Worm (Caenorhabditis elegans): ENCODE results near the gene cylc-1.

Gene cylc-1

DNA sequence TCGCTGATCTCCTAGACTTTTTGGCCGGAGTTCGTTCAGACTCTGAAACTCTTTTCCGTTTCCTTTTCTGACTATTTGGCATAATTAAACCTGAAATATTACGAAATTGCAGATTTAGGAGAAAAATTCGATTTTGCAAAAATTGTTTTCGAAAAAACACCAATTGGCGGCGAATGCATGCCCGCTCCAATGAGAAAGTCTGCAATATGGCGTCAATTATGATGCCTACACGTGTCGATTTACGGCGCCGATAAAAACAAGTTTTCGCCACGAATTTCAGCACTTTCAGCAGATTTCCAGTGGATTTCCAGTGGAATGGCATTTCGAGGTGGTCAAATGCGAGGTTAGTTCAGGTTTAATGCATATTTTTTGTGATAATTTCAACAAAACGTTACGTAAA lies 16.2 kb downstream of the cylc-1 start, which contains the start of the genes Y59E9AL.36 and nbet-1:
TSS of gene Y59E9AL.36 (minus strand) at position 92 of the 400 bp plus-strand sequence.
TSS of gene nbet-1 (plus strand) at position 112 of the 400 bp plus-strand sequence.
- TF ChIP-seq egl-5 (tag; optimal IDR thresholded peaks at IDR 0.05) (peak; percentile 94), sea-2 (GFP tag; optimal IDR thresholded peaks at IDR 0.05) (no peak), nhr-11 (tag; optimal IDR thresholded peaks at IDR 0.05) (peak; percentile 69), unc-62 (GFP tag; optimal IDR thresholded peaks at IDR 0.05) (no peak), pha-4 (tag; optimal IDR thresholded peaks at IDR 0.05) (peak; percentile 86), aly-2 (tag; optimal IDR thresholded peaks at IDR 0.05) (no peak), elt-1 (tag; optimal IDR thresholded peaks at IDR 0.05) (no peak), pqm-1 (tag; optimal IDR thresholded peaks at IDR 0.05) (peak; percentile 17), zag-1 (tag; optimal IDR thresholded peaks at IDR 0.05) (no peak), nfya-1 (tag; optimal IDR thresholded peaks at IDR 0.05; ENCODE audit: insufficient read depth) (peak; percentile 77), eor-1 (tag; optimal IDR thresholded peaks at IDR 0.05) (no peak), ztf-4 (tag; optimal IDR thresholded peaks at IDR 0.05) (no peak), nhr-43 (tag; optimal IDR thresholded peaks at IDR 0.05; ENCODE audit: poor library complexity, severe bottlenecking) (peak; percentile 24), nhr-28 (tag; optimal IDR thresholded peaks at IDR 0.05) (no peak), egl-27 (tag; optimal IDR thresholded peaks at IDR 0.05) (no peak), nhr-237 (tag; optimal IDR thresholded peaks at IDR 0.05) (no peak), ztf-11 (tag; optimal IDR thresholded peaks at IDR 0.05) (no peak), fkh-2 (tag; optimal IDR thresholded peaks at IDR 0.05) (peak; percentile 58), lsy-12 (tag; optimal IDR thresholded peaks at IDR 0.05) (peak; percentile 48), ceh-16 (tag; optimal IDR thresholded peaks at IDR 0.05) (no peak), fkh-10 (GFP tag; optimal IDR thresholded peaks at IDR 0.05) (no peak), lin-15B (tag; optimal IDR thresholded peaks at IDR 0.05) (peak; percentile 96), elt-2 (tag; optimal IDR thresholded peaks at IDR 0.05) (peak; percentile 46), ZK546.5 (tag; optimal IDR thresholded peaks at IDR 0.05) (no peak), jun-1 (tag; optimal IDR thresholded peaks at IDR 0.05) (peak; percentile 51), R02D3.7 (tag; optimal IDR thresholded peaks at IDR 0.05) (peak; percentile 97), tbx-2 (tag; optimal IDR thresholded peaks at IDR 0.05) (no peak), nhr-12 (tag; optimal IDR thresholded peaks at IDR 0.05) (no peak), nhr-77 (tag; optimal IDR thresholded peaks at IDR 0.05) (peak; percentile 63), snpc-4 (tag; optimal IDR thresholded peaks at IDR 0.05) (peak; percentile 84), ceh-28 (tag; optimal IDR thresholded peaks at IDR 0.05) (peak; percentile 65), skn-1 (tag; optimal IDR thresholded peaks at IDR 0.05) (no peak), nhr-76 (tag; optimal IDR thresholded peaks at IDR 0.05) (no peak), hmg-11 (tag; optimal IDR thresholded peaks at IDR 0.05) (peak; percentile 91), nhr-25 (tag; optimal IDR thresholded peaks at IDR 0.05) (peak; percentile 62), mdl-1 (tag; optimal IDR thresholded peaks at IDR 0.05) (no peak), lin-39 (tag; optimal IDR thresholded peaks at IDR 0.05) (peak; percentile 63), elt-3 (tag; optimal IDR thresholded peaks at IDR 0.05) (no peak)

DNA sequence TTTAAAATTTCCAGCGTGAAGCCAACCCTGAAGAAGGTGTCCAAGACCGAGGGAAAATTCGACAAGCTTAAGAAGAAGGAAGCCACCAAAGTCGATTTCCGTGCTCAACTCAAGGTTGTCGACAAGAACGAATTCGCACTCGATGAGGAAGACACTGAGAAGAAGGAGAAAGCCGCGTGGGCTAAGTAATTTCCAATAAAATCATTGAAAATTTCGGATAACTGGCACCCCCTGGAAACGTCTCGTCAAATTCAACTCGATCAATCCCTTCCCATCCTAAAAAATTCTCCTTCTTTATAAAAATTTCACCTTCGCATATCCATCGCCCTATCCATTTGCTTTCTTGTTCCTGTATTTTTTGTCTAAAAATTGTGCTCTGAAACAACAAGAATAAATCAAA lies 18.9 kb downstream of the cylc-1 start:
- TF ChIP-seq nhr-237 (tag; optimal IDR thresholded peaks at IDR 0.05) (no peak), sea-2 (GFP tag; optimal IDR thresholded peaks at IDR 0.05) (no peak), zag-1 (tag; optimal IDR thresholded peaks at IDR 0.05) (no peak), lin-39 (tag; optimal IDR thresholded peaks at IDR 0.05) (no peak)

DNA sequence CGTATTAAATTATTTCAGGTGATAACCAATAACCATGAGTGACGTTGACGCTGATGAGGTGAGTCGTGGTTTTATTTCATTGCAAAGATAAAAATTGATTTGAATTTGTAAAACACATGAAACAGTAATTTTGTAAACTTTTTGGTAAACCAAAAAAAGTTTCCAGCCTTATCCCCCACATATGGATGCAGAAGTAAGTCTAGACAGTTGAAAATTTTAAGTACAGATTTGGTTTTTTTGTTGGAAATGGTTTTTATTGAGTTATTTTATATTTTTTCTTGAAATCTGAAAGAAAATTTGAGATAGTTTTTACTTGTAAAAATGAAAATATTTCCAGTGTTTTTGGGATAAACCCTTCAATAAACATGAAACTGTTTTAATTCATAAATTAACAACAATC lies 21.0 kb downstream of the cylc-1 start, which contains the start of gene tni-4:
TSS of gene tni-4 (plus strand) at position 19 of the 400 bp plus-strand sequence.
- TF ChIP-seq lin-15B (tag; optimal IDR thresholded peaks at IDR 0.05) = no peak
- TF ChIP-seq fkh-10 (GFP tag; optimal IDR thresholded peaks at IDR 0.05) = no peak
- no peak for TF ChIP-seq nhr-76 (tag; optimal IDR thresholded peaks at IDR 0.05)
- no peak for TF ChIP-seq egl-5 (tag; optimal IDR thresholded peaks at IDR 0.05)
- TF ChIP-seq sea-2 (GFP tag; optimal IDR thresholded peaks at IDR 0.05) = no peak
- no peak for TF ChIP-seq egl-27 (tag; optimal IDR thresholded peaks at IDR 0.05)

- TF ChIP-seq nhr-237 (tag; optimal IDR thresholded peaks at IDR 0.05) (no peak), pha-4 (tag; optimal IDR thresholded peaks at IDR 0.05) (peak; percentile 60)
Observed at ce11 chrIV:5202575-5202974, 23.0 kb downstream of the cylc-1 start.

Data from whole organism, L3 larva.